Fruit fly (Drosophila melanogaster) whole organism, embryonic: ENCODE measurements around the gene smo.

Experiments used
- Awh ChIP-seq: fragments of 200-800 bp; sonication (Bioruptor generic); IDR thresholded peaks from 2 replicates; pipeline ENCODE4, ENCODE4 v1.3.6; 2022; ENCODE audit warnings: missing biosample characterization, missing genetic modification characterization
- Bdp1 ChIP-seq: fragments of 200-800 bp; sonication (Bioruptor generic); optimal IDR thresholded peaks from 3 replicates; lab custom pipeline; 2016; ENCODE audit warnings: missing biosample characterization, missing genetic modification characterization
- Bteb2 ChIP-seq: fragments of 200-800 bp; sonication (Bioruptor generic); optimal IDR thresholded peaks from 2 replicates; lab custom pipeline; 2016; ENCODE audit warnings: missing biosample characterization, missing genetic modification characterization
- CG10979 ChIP-seq: fragments of 200-800 bp; sonication (Bioruptor generic); optimal IDR thresholded peaks from 2 replicates; lab custom pipeline; 2018; ENCODE audit warnings: missing biosample characterization, mild to moderate bottlenecking, missing genetic modification characterization, moderate library complexity
- CG11247 ChIP-seq: fragments of 200-800 bp; sonication (Bioruptor generic); IDR thresholded peaks from 2 replicates; pipeline ENCODE4 v1.3.6; 2022; ENCODE audit warnings: missing biosample characterization, missing genetic modification characterization
- CG13296 ChIP-seq: fragments of 200-800 bp; sonication (Bioruptor generic); optimal IDR thresholded peaks from 3 replicates; lab custom pipeline; 2018; ENCODE audit warnings: missing biosample characterization, mild to moderate bottlenecking, missing genetic modification characterization
- CG13775 ChIP-seq: fragments of 200-800 bp; sonication (Bioruptor generic); optimal IDR thresholded peaks from 3 replicates; lab custom pipeline; 2017; ENCODE audit warnings: missing biosample characterization, mild to moderate bottlenecking, missing genetic modification characterization
- CG14965 ChIP-seq: fragments of 200-800 bp; sonication (Bioruptor generic); optimal IDR thresholded peaks from 2 replicates; lab custom pipeline; 2016; ENCODE audit warnings: missing biosample characterization, missing genetic modification characterization, borderline replicate concordance
- CG15269 ChIP-seq: fragments of 200-800 bp; sonication (Bioruptor generic); optimal IDR thresholded peaks from 2 replicates; lab custom pipeline; 2018; ENCODE audit warnings: missing biosample characterization, mild to moderate bottlenecking, missing genetic modification characterization, moderate library complexity
- CG15479 ChIP-seq: fragments of 200-800 bp; sonication (Bioruptor generic); optimal IDR thresholded peaks from 3 replicates; lab custom pipeline; 2019; ENCODE audit warnings: missing biosample characterization, mild to moderate bottlenecking, missing genetic modification characterization, moderate library complexity
- CG17568 ChIP-seq: fragments of 200-800 bp; sonication (Bioruptor generic); optimal IDR thresholded peaks from 2 replicates; lab custom pipeline; 2018; ENCODE audit warnings: missing biosample characterization, mild to moderate bottlenecking, missing genetic modification characterization, moderate library complexity
- CG17912 ChIP-seq: fragments of 200-800 bp; sonication (Bioruptor generic); optimal IDR thresholded peaks from 2 replicates; lab custom pipeline; 2018; ENCODE audit warnings: missing biosample characterization, mild to moderate bottlenecking, missing genetic modification characterization
- CG18262 ChIP-seq: fragments of 200-800 bp; optimal IDR thresholded peaks from 3 replicates; lab custom pipeline; 2019; ENCODE audit warnings: missing biosample characterization, mild to moderate bottlenecking, missing genetic modification characterization, moderate library complexity
- CG18599 ChIP-seq: fragments of 200-800 bp; sonication (Bioruptor generic); optimal IDR thresholded peaks from 3 replicates; lab custom pipeline; 2017; ENCODE audit warnings: missing biosample characterization, missing genetic modification characterization, mild to moderate bottlenecking, moderate library complexity, missing genetic modification reagents
- CG3065 ChIP-seq: fragments of 200-800 bp; sonication (Bioruptor generic); optimal IDR thresholded peaks from 2 replicates; lab custom pipeline; 2016; ENCODE audit warnings: missing biosample characterization, missing genetic modification characterization
- CG4404 ChIP-seq: fragments of 200-800 bp; sonication (Bioruptor generic); IDR thresholded peaks from 2 replicates; pipeline ENCODE4 v1.3.6; 2022; ENCODE audit warnings: missing biosample characterization, missing genetic modification characterization
- CG6683 ChIP-seq: fragments of 200-800 bp; sonication (Bioruptor generic); optimal IDR thresholded peaks from 2 replicates; lab custom pipeline; 2017; ENCODE audit warnings: missing biosample characterization, mild to moderate bottlenecking, missing genetic modification characterization, missing genetic modification reagents
- CG6791 ChIP-seq: fragments of 200-800 bp; sonication (Bioruptor generic); IDR thresholded peaks from 3 replicates; pipeline ENCODE4 v1.3.6; 2022; ENCODE audit warnings: missing biosample characterization, missing genetic modification characterization; ENCODE audit not compliant: partially characterized antibody
- Dip2 ChIP-seq: fragments of 200-800 bp; sonication (Bioruptor generic); IDR thresholded peaks from 2 replicates; pipeline ENCODE4 v1.3.6; 2022; ENCODE audit warnings: missing biosample characterization, missing genetic modification characterization
- Doc3 ChIP-seq: fragments of 200-800 bp; sonication (Bioruptor generic); IDR thresholded peaks from 3 replicates; pipeline ENCODE4 v1.3.6; 2022; ENCODE audit warnings: missing biosample characterization, missing genetic modification characterization; ENCODE audit not compliant: partially characterized antibody
- Fer1 ChIP-seq: fragments of 200-800 bp; sonication (Bioruptor generic); optimal IDR thresholded peaks from 2 replicates; lab custom pipeline; 2017; ENCODE audit warnings: missing biosample characterization, mild to moderate bottlenecking, missing genetic modification characterization
- Fer2 ChIP-seq: fragments of 200-800 bp; sonication (Bioruptor generic); optimal IDR thresholded peaks from 2 replicates; lab custom pipeline; 2018; ENCODE audit warnings: missing biosample characterization, mild to moderate bottlenecking, missing genetic modification characterization, moderate library complexity
- HHEX ChIP-seq: fragments of 200-800 bp; sonication (Bioruptor generic); optimal IDR thresholded peaks from 3 replicates; lab custom pipeline; 2017; ENCODE audit warnings: missing biosample characterization, mild to moderate bottlenecking, missing genetic modification characterization, missing genetic modification reagents
- Jarid2 ChIP-seq: fragments of 200-800 bp; sonication (Bioruptor generic); optimal IDR thresholded peaks from 3 replicates; lab custom pipeline; 2017; ENCODE audit warnings: mild to moderate bottlenecking, missing biosample characterization, missing genetic modification reagents, missing genetic modification characterization
- Mad ChIP-seq: fragments of 200-800 bp; sonication (Bioruptor generic); optimal IDR thresholded peaks from 2 replicates; lab custom pipeline; 2016; ENCODE audit warnings: missing biosample characterization, missing genetic modification characterization
- Side ChIP-seq: fragments of 200-800 bp; sonication (Bioruptor generic); optimal IDR thresholded peaks from 2 replicates; lab custom pipeline; 2016; ENCODE audit warnings: missing biosample characterization, missing genetic modification characterization
- Sry-β ChIP-seq: fragments of 200-800 bp; sonication (Bioruptor generic); optimal IDR thresholded peaks from 2 replicates; lab custom pipeline; 2018; ENCODE audit warnings: missing biosample characterization, mild to moderate bottlenecking, missing genetic modification characterization, moderate library complexity
- Stat92E ChIP-seq, 3 experiments: fragments of >200 bp in 2 of 3; fragments of 200-800 bp in 1 of 3; sonication (Bioruptor generic) in 1 of 3; optimal IDR thresholded peaks; 2 replicates each; lab custom pipeline; 2017 to 2019; ENCODE audit warnings: missing biosample characterization in 3 of 3, missing genetic modification characterization in 3 of 3, mild to moderate bottlenecking in 1 of 3, moderate library complexity in 1 of 3
- Vsx1 ChIP-seq: fragments of 200-800 bp; sonication (Bioruptor generic); optimal IDR thresholded peaks from 2 replicates; lab custom pipeline; 2017; ENCODE audit warnings: missing biosample characterization, mild to moderate bottlenecking, missing genetic modification characterization, missing genetic modification reagents
- ac ChIP-seq: fragments of 200-800 bp; sonication (Bioruptor generic); optimal IDR thresholded peaks from 3 replicates; lab custom pipeline; 2017; ENCODE audit warnings: missing biosample characterization, mild to moderate bottlenecking, missing genetic modification characterization
- az2 ChIP-seq: fragments of 200-800 bp; sonication (Bioruptor generic); optimal IDR thresholded peaks from 3 replicates; lab custom pipeline; 2016; ENCODE audit warnings: missing biosample characterization, missing genetic modification characterization
- ci ChIP-seq: fragments of 200-800 bp; sonication (Bioruptor generic); IDR thresholded peaks from 3 replicates; pipeline ENCODE4 v1.3.6; 2022; ENCODE audit warnings: missing biosample characterization, missing genetic modification characterization
- croc ChIP-seq: fragments of 200-800 bp; sonication (Bioruptor generic); conservative IDR thresholded peaks from 3 replicates; pipeline ENCODE4 v1.3.6; 2022; ENCODE audit warnings: missing biosample characterization, missing genetic modification characterization
- danr ChIP-seq: fragments of 200-800 bp; sonication (Bioruptor generic); IDR thresholded peaks from 2 replicates; pipeline ENCODE4 v1.3.6; 2022; ENCODE audit warnings: missing biosample characterization, missing genetic modification characterization
- en ChIP-seq: fragments of 200-800 bp; sonication (Bioruptor generic); optimal IDR thresholded peaks from 2 replicates; lab custom pipeline; 2016; ENCODE audit warnings: missing biosample characterization, missing genetic modification characterization
- fd64A ChIP-seq: fragments of 200-800 bp; sonication (Bioruptor generic); optimal IDR thresholded peaks from 3 replicates; lab custom pipeline; 2018; ENCODE audit warnings: missing biosample characterization, mild to moderate bottlenecking, missing genetic modification characterization
- ham ChIP-seq: fragments of 200-800 bp; sonication (Bioruptor generic); IDR thresholded peaks from 2 replicates; pipeline ENCODE4 v1.3.6; 2022; ENCODE audit warnings: missing biosample characterization, missing genetic modification characterization
- lilli ChIP-seq: fragments of 200-800 bp; sonication (Bioruptor generic); optimal IDR thresholded peaks from 3 replicates; lab custom pipeline; 2016; ENCODE audit warnings: missing biosample characterization, missing genetic modification characterization
- lola ChIP-seq, 3 experiments: fragments of >200 bp in 2 of 3; fragments of 200-800 bp in 1 of 3; sonication (Bioruptor generic) in 1 of 3; optimal IDR thresholded peaks; 2 replicates each; lab custom pipeline; 2017 to 2019; ENCODE audit warnings: missing biosample characterization in 3 of 3, missing genetic modification characterization in 3 of 3, mild to moderate bottlenecking in 1 of 3, moderate library complexity in 1 of 3
- mam ChIP-seq: fragments of 200-800 bp; sonication (Bioruptor generic); optimal IDR thresholded peaks from 3 replicates; lab custom pipeline; 2016; ENCODE audit warnings: missing biosample characterization, missing genetic modification characterization
- pnt ChIP-seq: fragments of 200-800 bp; sonication (Bioruptor generic); optimal IDR thresholded peaks from 3 replicates; lab custom pipeline; 2016; ENCODE audit warnings: missing biosample characterization, missing genetic modification characterization
- prd ChIP-seq, 3 experiments: fragments of >200 bp in 2 of 3; fragments of 200-800 bp in 1 of 3; sonication (Bioruptor generic) in 1 of 3; optimal IDR thresholded peaks in 2 of 3; IDR thresholded peaks in 1 of 3; 2 replicates in 2 of 3; 3 replicates in 1 of 3; pipeline versions ENCODE4 v1.3.6 to Lab custom; 2017 to 2022; ENCODE audit warnings: missing biosample characterization in 1 of 3, missing genetic modification characterization in 1 of 3
- psq ChIP-seq: fragments of 200-800 bp; sonication (Bioruptor generic); optimal IDR thresholded peaks from 2 replicates; lab custom pipeline; 2017; ENCODE audit warnings: missing biosample characterization, missing genetic modification characterization
- pzg ChIP-seq: fragments of 200-800 bp; sonication (Bioruptor generic); optimal IDR thresholded peaks from 3 replicates; lab custom pipeline; 2018; ENCODE audit warnings: missing biosample characterization, mild to moderate bottlenecking, missing genetic modification characterization, moderate library complexity
- rib ChIP-seq: fragments of 200-800 bp; sonication (Bioruptor generic); IDR thresholded peaks from 2 replicates; pipeline ENCODE4 v1.3.6; 2022; ENCODE audit warnings: missing biosample characterization, missing genetic modification characterization
- sim ChIP-seq: fragments of 200-800 bp; sonication (Bioruptor generic); IDR thresholded peaks from 2 replicates; pipeline ENCODE4 v1.3.6; 2022; ENCODE audit warnings: missing biosample characterization, missing genetic modification characterization
- trem ChIP-seq: fragments of 200-800 bp; optimal IDR thresholded peaks from 3 replicates; lab custom pipeline; 2019; ENCODE audit warnings: missing biosample characterization, mild to moderate bottlenecking, missing genetic modification characterization, moderate library complexity
- unpg ChIP-seq: fragments of 200-800 bp; sonication (Bioruptor generic); optimal IDR thresholded peaks from 3 replicates; lab custom pipeline; 2018; ENCODE audit warnings: missing biosample characterization, mild to moderate bottlenecking, missing genetic modification characterization, moderate library complexity
- wdn ChIP-seq: fragments of 200-800 bp; sonication (Bioruptor generic); IDR thresholded peaks from 2 replicates; pipeline ENCODE4 v1.3.6; 2022; ENCODE audit warnings: missing biosample characterization, missing genetic modification characterization

smo gene

DNA sequence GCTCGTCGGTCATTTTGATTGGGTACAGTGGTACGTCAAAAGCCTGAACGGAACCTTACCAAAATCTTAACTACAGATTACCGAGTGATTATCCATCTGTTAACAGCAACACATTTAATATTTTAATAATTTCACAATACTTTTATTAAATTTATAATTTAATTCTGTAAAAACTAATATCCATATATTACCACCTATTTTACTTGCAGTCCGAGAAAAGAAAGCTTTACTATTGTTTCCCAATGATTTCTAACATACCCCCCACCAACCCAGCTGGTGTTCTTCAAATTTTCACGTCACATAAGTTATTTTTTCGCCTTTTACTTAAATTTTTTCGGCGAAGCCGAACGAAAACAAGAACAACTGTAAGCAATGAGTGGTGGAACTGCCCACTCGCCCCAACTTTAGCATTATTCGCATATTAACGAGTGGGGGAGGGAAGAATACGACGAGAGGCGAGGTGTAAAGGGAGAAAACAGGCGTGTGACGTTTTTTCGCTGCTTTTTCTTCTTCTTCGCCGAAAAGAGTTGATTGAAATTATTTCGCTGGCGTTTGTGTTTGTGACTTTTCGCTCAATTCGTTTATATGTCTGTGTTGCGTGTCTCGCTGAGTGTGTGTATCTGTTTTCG lies 29.4 kb upstream of the smo start (continued):
- no peak for TF ChIP-seq en (GFP tag; lab: Kevin White, UChicago)
- no peak for TF ChIP-seq ac (GFP tag; lab: Kevin White, UChicago)
- no peak for TF ChIP-seq pnt (GFP tag; lab: Kevin White, UChicago)
- no peak for TF ChIP-seq Awh
- TF ChIP-seq CG6683 (GFP tag; lab: Kevin White, UChicago), result peak; percentile 53
- TF ChIP-seq Sry-β (GFP tag; lab: Kevin White, UChicago), result no peak
- peak; percentile 62 for TF ChIP-seq CG15269 (tag; lab: Kevin White, UChicago)
- no peak for TF ChIP-seq CG11247 (GFP tag; lab: Robert Waterston, UW)
- peak; percentile 27 for TF ChIP-seq psq (GFP tag; lab: Kevin White, UChicago)
- TF ChIP-seq ci (GFP tag; lab: Robert Waterston, UW), result no peak
- TF ChIP-seq prd (optimal IDR thresholded peaks at IDR 0.05; lab: Kevin White, UChicago), result no peak
- TF ChIP-seq prd (GFP tag; IDR thresholded peaks at IDR 0.05; lab: Robert Waterston, UW), result peak; percentile 43
- TF ChIP-seq Doc3 (GFP tag; lab: Robert Waterston, UW), result no peak
- TF ChIP-seq CG14965, result no peak
- TF ChIP-seq Stat92E (GFP tag; optimal IDR thresholded peaks at IDR 0.05; lab: Kevin White, UChicago), result no peak
- TF ChIP-seq rib, result peak; percentile 82
- TF ChIP-seq CG13775 (GFP tag; lab: Kevin White, UChicago), result peak; percentile 69
- no peak for TF ChIP-seq fd64A (GFP tag; lab: Kevin White, UChicago)
- peak; percentile 14 for TF ChIP-seq Vsx1 (GFP tag; lab: Kevin White, UChicago)
- TF ChIP-seq pzg, result no peak
- TF ChIP-seq unpg (GFP tag; lab: Kevin White, UChicago), result peak; percentile 50
- TF ChIP-seq HHEX (GFP tag; lab: Kevin White, UChicago), result peak; percentile 73
- TF ChIP-seq CG4404 (GFP tag; lab: Robert Waterston, UW), result no peak
- no peak for TF ChIP-seq CG3065
- TF ChIP-seq lola (GFP tag; optimal IDR thresholded peaks at IDR 0.05; lab: Kevin White, UChicago), result peak in 1 of 3 experiments; percentile 27
- TF ChIP-seq Bteb2 (GFP tag; lab: Kevin White, UChicago), result no peak
- TF ChIP-seq mam (GFP tag; lab: Kevin White, UChicago), result peak; percentile 33
- no peak for TF ChIP-seq Jarid2 (GFP tag; lab: Kevin White, UChicago)
- peak; percentile 60 for TF ChIP-seq trem (tag; lab: Kevin White, UChicago)
- no peak for TF ChIP-seq Side (GFP tag; lab: Kevin White, UChicago)
- no peak for TF ChIP-seq Fer2 (tag; lab: Kevin White, UChicago)
- peak; percentile 21 for TF ChIP-seq CG10979 (tag; lab: Kevin White, UChicago)
- peak; percentile 89 for TF ChIP-seq CG18599
- peak; percentile 46 for TF ChIP-seq lilli
- peak; percentile 69 for TF ChIP-seq Fer1
- no peak for TF ChIP-seq CG6791 (GFP tag; lab: Robert Waterston, UW)
- TF ChIP-seq ham, result no peak
- no peak for TF ChIP-seq Bdp1 (GFP tag; lab: Kevin White, UChicago)
- TF ChIP-seq croc, result no peak
- TF ChIP-seq Dip2 (GFP tag; lab: Robert Waterston, UW), result no peak
- TF ChIP-seq az2 (GFP tag; lab: Kevin White, UChicago), result peak; percentile 23
- no peak for TF ChIP-seq Mad (GFP tag; lab: Kevin White, UChicago)
- TF ChIP-seq CG15479 (GFP tag; lab: Kevin White, UChicago), result no peak
- no peak for TF ChIP-seq CG17568
- TF ChIP-seq CG17912 (GFP tag; lab: Kevin White, UChicago), result no peak
- no peak for TF ChIP-seq sim
- TF ChIP-seq wdn (GFP tag; lab: Robert Waterston, UW), result peak; percentile 43; the same call in 1 of the 2 replicates
- no peak for TF ChIP-seq danr
- peak; percentile 58 for TF ChIP-seq CG13296
- TF ChIP-seq CG18262 (tag; lab: Kevin White, UChicago), result peak; percentile 64
